Fruit fly (Drosophila melanogaster) whole organism: ENCODE results near the gene CG6693.

Experiments
- CG8478 ChIP-seq: fragments of >200 bp; optimal IDR thresholded peaks from 2 replicates; lab custom pipeline; 2018; ENCODE audit warnings: inconsistent platforms
- Dll ChIP-seq: fragments of >200 bp; optimal IDR thresholded peaks from 2 replicates; lab custom pipeline; 2017
- EcR ChIP-seq, 2 experiments: fragments of >200 bp; optimal IDR thresholded peaks; 2 replicates each; lab custom pipeline; 2017; ENCODE audit warnings: missing biosample characterization in 2 of 2, missing genetic modification characterization in 2 of 2, missing genetic modification reagents in 2 of 2
- pan ChIP-seq: fragments of >200 bp; optimal IDR thresholded peaks from 2 replicates; lab custom pipeline; 2017
- psq ChIP-seq: fragments of >200 bp; optimal IDR thresholded peaks from 2 replicates; lab custom pipeline; 2017
- usp ChIP-seq: fragments of >200 bp; optimal IDR thresholded peaks from 2 replicates; lab custom pipeline; 2017; ENCODE audit warnings: missing biosample characterization, missing genetic modification characterization, mixed read lengths

The CG6693 gene

DNA sequence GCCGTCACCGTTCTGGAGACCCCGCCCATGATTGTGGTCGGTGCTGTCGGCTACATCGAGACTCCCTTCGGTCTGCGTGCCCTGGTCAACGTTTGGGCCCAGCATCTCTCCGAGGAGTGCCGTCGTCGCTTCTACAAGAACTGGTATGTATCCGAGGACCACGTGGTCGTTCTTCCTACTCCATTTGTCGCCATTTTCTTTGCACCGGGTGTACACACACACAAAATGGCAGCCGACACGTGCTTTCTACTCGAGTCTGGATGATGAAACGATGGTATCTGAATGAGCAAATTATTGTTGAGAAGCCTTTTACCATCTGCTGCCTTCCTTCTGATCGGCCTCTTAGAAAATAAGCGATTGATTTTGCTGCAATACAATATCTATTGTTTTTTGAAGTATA, 1.1 kb upstream of the CG6693 start:
- TF ChIP-seq CG8478 (lab: Kevin White, UChicago) (no peak), EcR (GFP tag; optimal IDR thresholded peaks at IDR 0.05; lab: Kevin White, UChicago) (no peak), Dll (lab: Kevin White, UChicago) (no peak), usp (GFP tag; lab: Kevin White, UChicago) (no peak), pan (no peak), psq (lab: Kevin White, UChicago) (no peak)

- no peak for TF ChIP-seq EcR (GFP tag; optimal IDR thresholded peaks at IDR 0.05; lab: Kevin White, UChicago)
Measured at dm6 chr3R:11219883-11220282, 1.6 kb downstream of the CG6693 start, which contains the start of gene CG6689. TSS of gene CG6689 (minus strand) at chr3R:11220064.

dm6 chr3R:11216156-11216630, 5.2 kb downstream of the CG6693 start, which contains the start of the genes RpS25 and CG4820:
TSS of gene RpS25 (minus strand) at chr3R:11216287.
TSS of gene CG4820 (plus strand) at chr3R:11216535.
- no peak for TF ChIP-seq Dll (lab: Kevin White, UChicago)
- TF ChIP-seq psq (lab: Kevin White, UChicago) = no peak
- no peak for TF ChIP-seq pan
- no peak for TF ChIP-seq CG8478 (lab: Kevin White, UChicago)
- TF ChIP-seq EcR (GFP tag; optimal IDR thresholded peaks at IDR 0.05; lab: Kevin White, UChicago) = no peak
- no peak for TF ChIP-seq usp (GFP tag; lab: Kevin White, UChicago)

dm6 chr3R:11214449-11214950, 6.9 kb downstream of the CG6693 start, which contains the start of gene ZnT86D:
TSS of gene ZnT86D (minus strand) at chr3R:11214539.
- TF ChIP-seq CG8478 (lab: Kevin White, UChicago) = no peak
- no peak for TF ChIP-seq Dll (lab: Kevin White, UChicago)
- TF ChIP-seq EcR (GFP tag; optimal IDR thresholded peaks at IDR 0.05; lab: Kevin White, UChicago) = no peak
- no peak for TF ChIP-seq pan
- no peak for TF ChIP-seq usp (GFP tag; lab: Kevin White, UChicago)
- TF ChIP-seq psq (lab: Kevin White, UChicago) = no peak

DNA sequence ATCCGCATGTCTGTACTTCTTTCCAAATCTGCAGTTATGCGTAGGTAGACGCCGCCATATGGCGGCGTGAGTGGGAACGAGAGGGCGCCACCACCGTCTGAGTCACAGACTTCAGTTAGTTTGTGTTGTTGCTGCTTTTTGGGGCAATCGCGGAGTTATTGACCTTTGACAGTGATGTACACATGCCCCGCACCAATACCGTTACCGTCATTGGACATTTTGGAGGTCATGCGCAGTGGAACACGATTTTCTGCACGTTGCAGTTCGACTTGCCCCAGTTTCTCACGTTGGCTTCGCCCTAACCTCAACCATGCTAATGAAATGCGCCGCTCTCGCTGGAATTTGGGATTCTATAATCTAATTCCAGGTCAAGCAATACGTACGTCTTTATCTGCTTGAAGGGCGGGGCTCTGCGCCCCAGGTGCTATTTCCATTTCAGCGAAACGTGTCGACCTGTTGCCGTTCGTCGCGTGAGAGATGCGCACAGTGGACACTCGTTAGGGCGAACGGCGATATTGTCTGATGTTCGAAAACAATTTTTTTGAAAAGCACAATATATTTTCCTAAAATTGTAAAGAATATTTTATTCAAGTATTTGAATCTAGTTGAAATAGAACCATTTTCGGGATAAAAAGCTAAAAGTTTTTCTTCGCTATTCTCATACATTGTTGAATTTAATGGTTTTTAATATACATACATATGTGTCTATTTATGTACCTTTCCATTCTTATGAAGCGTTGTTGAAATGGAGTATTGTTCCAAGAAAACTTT, 10.0 kb downstream of the CG6693 start:
- TF ChIP-seq EcR (GFP tag; optimal IDR thresholded peaks at IDR 0.05; lab: Kevin White, UChicago) = no peak
- TF ChIP-seq CG8478 (lab: Kevin White, UChicago) = no peak
- no peak for TF ChIP-seq pan
- no peak for TF ChIP-seq psq (lab: Kevin White, UChicago)
- TF ChIP-seq usp (GFP tag; lab: Kevin White, UChicago) = no peak
- TF ChIP-seq Dll (lab: Kevin White, UChicago) = no peak

dm6 chr3R:11209801-11210402, 11.5 kb downstream of the CG6693 start, which contains the start of the genes SdhC and Tctp:
TSS of gene SdhC (minus strand) at chr3R:11209849.
TSS of gene Tctp (plus strand) at chr3R:11210247.
- no peak for TF ChIP-seq pan
- no peak for TF ChIP-seq usp (GFP tag; lab: Kevin White, UChicago)
- TF ChIP-seq CG8478 (lab: Kevin White, UChicago) = no peak
- no peak for TF ChIP-seq psq (lab: Kevin White, UChicago)
- TF ChIP-seq Dll (lab: Kevin White, UChicago) = no peak
- no peak for TF ChIP-seq EcR (GFP tag; optimal IDR thresholded peaks at IDR 0.05; lab: Kevin White, UChicago)

dm6 chr3R:11208766-11209331, 12.6 kb downstream of the CG6693 start:
- TF ChIP-seq psq (lab: Kevin White, UChicago) (no peak), pan (no peak), usp (GFP tag; lab: Kevin White, UChicago) (no peak), Dll (lab: Kevin White, UChicago) (no peak), EcR (GFP tag; optimal IDR thresholded peaks at IDR 0.05; lab: Kevin White, UChicago) (no peak), CG8478 (lab: Kevin White, UChicago) (no peak)

DNA sequence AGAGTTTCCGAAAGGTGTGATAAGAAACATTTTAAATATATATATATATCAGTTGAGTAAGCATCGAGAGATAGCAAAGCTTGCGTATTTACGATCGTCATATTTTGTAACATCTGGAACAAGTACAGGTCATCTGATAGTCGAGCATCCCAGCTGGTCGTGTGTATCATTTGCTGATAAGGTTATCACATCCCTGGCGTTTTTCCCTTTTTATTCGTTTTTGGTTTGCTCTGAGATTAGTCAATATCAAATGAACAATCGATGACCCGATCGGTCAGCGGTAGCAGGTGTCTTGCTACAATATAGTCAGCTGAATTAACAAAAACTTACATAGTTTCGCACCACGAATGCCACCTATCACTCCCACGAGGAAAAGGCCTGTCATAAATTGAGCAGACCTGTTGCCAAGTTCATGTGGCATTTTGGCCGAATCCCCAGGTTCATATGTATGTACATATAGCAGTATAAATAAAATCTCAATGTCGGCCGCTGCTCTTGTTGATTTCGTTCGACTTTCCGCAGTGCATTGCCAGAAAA, 20.5 kb downstream of the CG6693 start:
- TF ChIP-seq EcR (GFP tag; optimal IDR thresholded peaks at IDR 0.05; lab: Kevin White, UChicago) (no peak), CG8478 (lab: Kevin White, UChicago) (no peak), pan (peak; percentile 88)

DNA sequence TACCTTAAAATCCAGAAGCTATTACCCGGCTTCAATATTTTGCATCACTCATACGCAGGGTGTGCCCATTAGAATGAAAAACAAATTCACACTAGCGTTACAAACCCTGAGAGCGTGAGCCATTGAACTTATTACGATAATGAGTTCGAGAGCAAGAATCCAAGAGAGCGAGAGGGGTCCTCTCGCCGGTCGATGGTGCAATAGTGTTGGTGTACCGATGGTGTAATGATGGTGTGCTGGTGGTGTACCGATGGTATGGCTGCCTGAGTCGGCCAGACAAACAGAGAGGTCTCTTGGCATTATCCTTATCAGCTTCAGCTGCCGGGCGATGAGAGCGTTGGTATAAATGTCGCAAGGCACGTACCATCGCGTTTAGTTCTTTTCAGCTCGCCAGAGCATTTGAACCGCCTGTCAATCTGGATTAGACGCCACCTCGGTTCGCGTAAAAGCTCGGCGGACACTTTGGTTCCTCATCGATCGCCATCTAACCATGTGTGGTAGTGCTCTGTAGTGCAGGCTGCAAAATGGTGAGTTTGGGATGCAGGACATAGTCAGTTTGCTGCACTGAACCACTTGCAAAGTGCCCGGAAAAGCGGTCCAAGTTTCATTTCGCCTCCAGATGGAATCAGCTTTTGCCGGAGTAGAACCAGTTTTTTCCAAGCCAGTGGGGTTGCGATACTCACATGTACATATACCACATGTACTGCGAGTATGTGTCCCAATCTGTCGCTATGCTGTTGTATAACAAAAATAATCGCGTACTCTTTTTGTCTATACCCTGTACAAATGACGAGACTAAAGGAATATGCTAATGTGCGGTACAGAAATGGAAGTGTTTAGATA, 21.2 kb downstream of the CG6693 start:
- peak in 1 of 2 experiments; percentile 74 for TF ChIP-seq EcR (GFP tag; optimal IDR thresholded peaks at IDR 0.05; lab: Kevin White, UChicago)
- no peak for TF ChIP-seq psq (lab: Kevin White, UChicago)
- TF ChIP-seq Dll (lab: Kevin White, UChicago) = no peak

- TF ChIP-seq pan = no peak
- no peak for TF ChIP-seq EcR (GFP tag; optimal IDR thresholded peaks at IDR 0.05; lab: Kevin White, UChicago)
- TF ChIP-seq usp (GFP tag; lab: Kevin White, UChicago) = no peak
- TF ChIP-seq CG8478 (lab: Kevin White, UChicago) = no peak
Measured at dm6 chr3R:11199227-11199835, 22.1 kb downstream of the CG6693 start.
